Worm (Caenorhabditis elegans): Measurements from ENCODE around the gene F08G12.5.

ce11 chrX:11307056-11307455 is 3.0 kb downstream of the F08G12.5 start, which contains the start of gene vhl-1:
- TF ChIP-seq nhr-28 (tag; optimal IDR thresholded peaks at IDR 0.05), result no peak
- no peak for TF ChIP-seq C04F5.9 (tag; optimal IDR thresholded peaks at IDR 0.05)
- TF ChIP-seq tlp-1 (tag; optimal IDR thresholded peaks at IDR 0.05), result no peak
- no peak for TF ChIP-seq sox-4 (tag; optimal IDR thresholded peaks at IDR 0.05)
